Fruit fly (Drosophila melanogaster) whole organism, pupa: ENCODE results near the gene Ama.

ENCODE experiments used
- CG13204 ChIP-seq: fragments of 200-800 bp; sonication (Bioruptor generic); optimal IDR thresholded peaks from 2 replicates; lab custom pipeline; 2018; ENCODE audit warnings: missing biosample characterization, mild to moderate bottlenecking, missing genetic modification characterization, moderate library complexity
- CG14655 ChIP-seq: fragments of 200-800 bp; sonication (Bioruptor generic); optimal IDR thresholded peaks from 3 replicates; lab custom pipeline; 2017; ENCODE audit warnings: mild to moderate bottlenecking, missing biosample characterization, missing genetic modification reagents, missing genetic modification characterization
- CG17806 ChIP-seq: fragments of 200-800 bp; sonication (Bioruptor generic); optimal IDR thresholded peaks from 2 replicates; lab custom pipeline; 2018; ENCODE audit warnings: missing biosample characterization, mild to moderate bottlenecking, missing genetic modification characterization, moderate library complexity
- CG34367 ChIP-seq: fragments of 200-800 bp; sonication (Bioruptor generic); optimal IDR thresholded peaks from 2 replicates; lab custom pipeline; 2018; ENCODE audit warnings: missing biosample characterization, mild to moderate bottlenecking, missing genetic modification characterization
- EcR ChIP-seq: fragments of 200-800 bp; sonication (Bioruptor generic); optimal IDR thresholded peaks from 3 replicates; lab custom pipeline; 2019; ENCODE audit warnings: missing biosample characterization, missing genetic modification characterization, mild to moderate bottlenecking, moderate library complexity, missing genetic modification reagents
- Pif1A ChIP-seq: fragments of 200-800 bp; sonication (Bioruptor generic); optimal IDR thresholded peaks from 3 replicates; lab custom pipeline; 2016; ENCODE audit warnings: missing biosample characterization, missing genetic modification characterization
- rn ChIP-seq: fragments of 200-800 bp; sonication (Bioruptor generic); IDR thresholded peaks from 2 replicates; pipeline ENCODE4 v1.3.6; 2022; ENCODE audit warnings: missing biosample characterization, missing genetic modification characterization

DNA sequence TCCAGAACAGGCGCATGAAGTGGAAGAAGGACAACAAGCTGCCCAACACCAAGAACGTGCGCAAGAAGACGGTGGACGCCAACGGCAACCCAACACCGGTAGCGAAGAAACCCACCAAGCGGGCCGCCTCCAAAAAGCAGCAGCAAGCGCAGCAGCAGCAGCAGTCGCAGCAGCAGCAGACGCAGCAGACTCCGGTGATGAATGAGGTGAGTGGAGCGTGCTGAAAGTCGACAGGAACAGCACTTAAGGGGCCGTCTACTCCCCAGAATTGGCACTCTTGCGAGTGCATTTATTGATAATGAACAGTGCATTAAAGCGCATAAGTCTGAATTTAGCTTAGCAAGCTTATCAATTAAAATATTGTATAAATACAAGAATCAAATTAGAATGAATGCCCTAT lies 38.8 kb downstream of the Ama start:
- TF ChIP-seq CG17806 (tag; lab: Kevin White, UChicago) (no peak), CG14655 (GFP tag; lab: Kevin White, UChicago) (no peak), rn (no peak), EcR (GFP tag; lab: Kevin White, UChicago) (no peak), Pif1A (GFP tag; lab: Kevin White, UChicago) (no peak), CG13204 (GFP tag; lab: Kevin White, UChicago) (no peak), CG34367 (no peak)
